Worm (Caenorhabditis elegans) whole organism, young adult: Measurements from ENCODE around the gene ZK1251.3.

Experiments
- B0019.2 ChIP-seq: fragments of 200-800 bp; sonication (Bioruptor generic); conservative IDR thresholded peaks from 2 replicates; pipeline ENCODE4 v1.3.6; 2022; ENCODE audit warnings: missing genetic modification reagents, missing genetic modification characterization, missing compliant biosample characterization
- B0336.3 ChIP-seq: fragments of 200-800 bp; sonication (Bioruptor generic); IDR thresholded peaks from 2 replicates; pipeline ENCODE4 v1.3.6; 2022; ENCODE audit warnings: missing genetic modification characterization, missing compliant biosample characterization
- C06A6.2 ChIP-seq: fragments of 200-800 bp; sonication (Bioruptor generic); conservative IDR thresholded peaks from 2 replicates; pipeline ENCODE4 v1.3.6; 2022; ENCODE audit warnings: missing genetic modification characterization, missing compliant biosample characterization
- F49E8.2 ChIP-seq: sonication (generic microtip); optimal IDR thresholded peaks from 3 replicates; lab custom pipeline; 2017; ENCODE audit warnings: missing genetic modification characterization, mild to moderate bottlenecking, missing compliant biosample characterization, antibody characterized with exemption, moderate library complexity; ENCODE audit not compliant: insufficient read depth
- K12H6.12 ChIP-seq: fragments of 200-800 bp; sonication (Bioruptor generic); optimal IDR thresholded peaks from 2 replicates; lab custom pipeline; 2018; ENCODE audit warnings: mild to moderate bottlenecking, missing genetic modification characterization, missing compliant biosample characterization
- Y79H2A.3 ChIP-seq: fragments of 200-800 bp; sonication (Bioruptor generic); conservative IDR thresholded peaks from 2 replicates; pipeline ENCODE4 v1.3.6; 2022; ENCODE audit warnings: missing genetic modification reagents, missing genetic modification characterization, missing compliant biosample characterization
- Y95B8A.8 ChIP-seq: fragments of 200-800 bp; sonication (Bioruptor generic); IDR thresholded peaks from 2 replicates; pipeline ENCODE4 v1.3.6; 2022; ENCODE audit warnings: missing genetic modification reagents, missing genetic modification characterization, missing compliant biosample characterization
- aptf-2 ChIP-seq: fragments of 200-800 bp; sonication (Bioruptor generic); conservative IDR thresholded peaks from 2 replicates; pipeline ENCODE4 v1.3.6; 2022; ENCODE audit warnings: missing genetic modification reagents, missing genetic modification characterization, missing compliant biosample characterization
- atf-7 ChIP-seq: sonication (generic microtip); optimal IDR thresholded peaks from 2 replicates; lab custom pipeline; 2017; ENCODE audit warnings: mild to moderate bottlenecking, missing genetic modification characterization, missing compliant biosample characterization
- attf-3 ChIP-seq: fragments of 200-800 bp; sonication (Bioruptor generic); conservative IDR thresholded peaks from 2 replicates; pipeline ENCODE4 v1.3.6; 2022; ENCODE audit warnings: missing genetic modification reagents, missing genetic modification characterization, missing compliant biosample characterization
- ceh-40 ChIP-seq: fragments of 200-800 bp; sonication (Bioruptor generic); IDR thresholded peaks from 2 replicates; pipeline ENCODE4 v1.3.6; 2022; ENCODE audit warnings: missing genetic modification characterization, missing compliant biosample characterization
- ceh-58 ChIP-seq: fragments of 200-800 bp; sonication (Bioruptor generic); IDR thresholded peaks from 2 replicates; pipeline ENCODE4 v1.3.6; 2022; ENCODE audit warnings: missing genetic modification characterization, missing compliant biosample characterization
- dox-1 ChIP-seq: fragments of 200-800 bp; sonication (Bioruptor generic); IDR thresholded peaks from 2 replicates; pipeline ENCODE4 v1.3.6; 2022; ENCODE audit warnings: missing genetic modification reagents, missing genetic modification characterization, missing compliant biosample characterization
- dpl-1 ChIP-seq: fragments of 150-350 bp; optimal IDR thresholded peaks from 2 replicates; lab custom pipeline; 2014; ENCODE audit warnings: missing biosample characterization, missing genetic modification reagents, missing genetic modification characterization
- hlh-12 ChIP-seq: sonication (generic microtip); optimal IDR thresholded peaks from 2 replicates; lab custom pipeline; 2016; ENCODE audit warnings: missing genetic modification characterization, missing compliant biosample characterization
- hmg-1.2 ChIP-seq: fragments of 200-800 bp; sonication (Bioruptor generic); IDR thresholded peaks from 2 replicates; pipeline ENCODE4 v1.3.6; 2022; ENCODE audit warnings: missing genetic modification reagents, missing genetic modification characterization, missing compliant biosample characterization
- lag-1 ChIP-seq: fragments of 200-800 bp; sonication (Bioruptor generic); IDR thresholded peaks from 2 replicates; pipeline ENCODE4 v1.3.6; 2022; ENCODE audit warnings: missing genetic modification reagents, missing genetic modification characterization, missing compliant biosample characterization
- let-607 ChIP-seq, 2 experiments: fragments of 200-800 bp in 1 of 2; sonication (Bioruptor generic) in 1 of 2; sonication (generic microtip) in 1 of 2; optimal IDR thresholded peaks; 2 replicates each; lab custom pipeline; 2016 to 2018; ENCODE audit warnings: mild to moderate bottlenecking in 2 of 2, missing compliant biosample characterization in 2 of 2, missing genetic modification characterization in 2 of 2, moderate library complexity in 2 of 2, missing genotype in 1 of 2
- lin-40 ChIP-seq: sonication (generic microtip); optimal IDR thresholded peaks from 2 replicates; lab custom pipeline; 2016; ENCODE audit warnings: missing genetic modification characterization, mild to moderate bottlenecking, missing compliant biosample characterization, missing genotype, missing genetic modification reagents
- mes-4 ChIP-seq: sonication (generic microtip); optimal IDR thresholded peaks from 2 replicates; lab custom pipeline; 2016; ENCODE audit warnings: missing genotype, missing genetic modification characterization, missing compliant biosample characterization
- nhr-80 ChIP-seq: sonication (generic microtip); optimal IDR thresholded peaks from 2 replicates; lab custom pipeline; 2016; ENCODE audit warnings: missing genetic modification characterization, missing compliant biosample characterization
- repo-1 ChIP-seq: sonication (generic microtip); optimal IDR thresholded peaks from 2 replicates; lab custom pipeline; 2017; ENCODE audit warnings: mild to moderate bottlenecking, missing genetic modification characterization, missing compliant biosample characterization
- snpc-1.3 ChIP-seq: sonication (generic microtip); optimal IDR thresholded peaks from 2 replicates; lab custom pipeline; 2017; ENCODE audit warnings: missing genetic modification characterization, mild to moderate bottlenecking, missing compliant biosample characterization, antibody characterized with exemption, moderate library complexity, missing genotype, missing genetic modification reagents; ENCODE audit not compliant: insufficient read depth
- snpc-4 ChIP-seq, 5 experiments: fragments of 150-350 bp in 1 of 5; sonication (generic microtip) in 4 of 5; optimal IDR thresholded peaks; 2 replicates each; lab custom pipeline; 2014 to 2018; ENCODE audit warnings: missing genetic modification characterization in 5 of 5, missing biosample characterization in 3 of 5, antibody characterized with exemption in 2 of 5, mild to moderate bottlenecking in 2 of 5, missing compliant biosample characterization in 2 of 5, missing genotype in 2 of 5, moderate library complexity in 2 of 5, missing genetic modification reagents in 1 of 5
- tlf-1 ChIP-seq: fragments of 200-800 bp; sonication (Bioruptor generic); optimal IDR thresholded peaks from 2 replicates; lab custom pipeline; 2018; ENCODE audit warnings: mild to moderate bottlenecking, missing genetic modification characterization, missing compliant biosample characterization
- ztf-22 ChIP-seq: fragments of 200-800 bp; sonication (Bioruptor generic); optimal IDR thresholded peaks from 2 replicates; lab custom pipeline; 2018; ENCODE audit warnings: mild to moderate bottlenecking, missing genetic modification characterization, moderate library complexity, missing compliant biosample characterization
- ztf-6 ChIP-seq: fragments of 200-800 bp; sonication (Bioruptor generic); IDR thresholded peaks from 2 replicates; pipeline ENCODE4 v1.3.6; 2022; ENCODE audit warnings: missing genetic modification reagents, missing genetic modification characterization, missing compliant biosample characterization

The ZK1251.3 gene

ce11 chrIV:9641925-9642324 is 41.5 kb upstream of the ZK1251.3 start, which contains the start of gene del-2:
Gene del-2 (minus strand): TSS chrIV:9642025.
- no peak for TF ChIP-seq repo-1 (tag; lab: Kevin White, UChicago)
- TF ChIP-seq, all 124 proteins: peak for 0

- TF ChIP-seq ceh-40 (GFP tag; lab: Robert Waterston, UW) (no peak), atf-7 (tag; lab: Kevin White, UChicago) (no peak), ztf-22 (GFP tag; lab: Kevin White, UChicago) (no peak), Y79H2A.3 (no peak), hlh-12 (tag; lab: Kevin White, UChicago) (no peak), lin-40 (tag; lab: Kevin White, UChicago) (no peak), Y95B8A.8 (GFP tag; lab: Robert Waterston, UW) (no peak), ztf-6 (no peak), F49E8.2 (tag; lab: Kevin White, UChicago) (no peak), B0336.3 (GFP tag; lab: Robert Waterston, UW) (no peak), K12H6.12 (tag; lab: Kevin White, UChicago) (no peak), attf-3 (GFP tag; lab: Robert Waterston, UW) (no peak), tlf-1 (no peak)
Observed at ce11 chrIV:9643188-9643587, 40.3 kb upstream of the ZK1251.3 start, which contains the start of gene degl-2. Gene degl-2 (plus strand): TSS chrIV:9643488.

DNA sequence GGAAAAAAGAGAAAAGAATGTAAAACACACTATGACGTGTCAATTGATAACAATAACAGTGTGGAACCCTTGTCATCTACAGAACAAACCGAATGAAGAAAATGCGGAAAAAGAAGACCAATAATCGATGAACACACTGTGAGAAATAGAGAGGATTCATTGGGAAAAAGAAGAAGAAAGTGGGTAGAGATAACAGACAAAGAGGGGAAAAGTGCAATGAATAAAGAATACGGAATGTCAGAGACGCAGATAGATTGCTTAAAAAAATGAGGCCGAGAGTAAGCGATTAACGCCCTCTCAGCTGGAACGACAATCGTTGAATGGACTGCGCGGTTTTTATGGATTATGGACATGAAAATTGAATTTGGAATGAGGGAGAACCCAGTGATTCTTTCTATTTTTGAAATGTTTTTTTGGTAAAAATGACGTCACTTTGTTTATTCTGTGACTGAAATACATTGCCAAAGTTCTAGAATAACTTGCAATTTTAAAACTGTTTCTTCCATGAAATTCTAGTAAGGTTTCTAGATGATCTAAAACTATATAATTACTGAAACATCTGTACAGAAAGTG is 35.6 kb upstream of the ZK1251.3 start, which contains the start of gene amph-1:
amph-1 (minus strand) TSS at position 85 of the 573 bp plus-strand sequence.
- TF ChIP-seq nhr-80 (tag; lab: Kevin White, UChicago): peak; percentile 36
- peak; percentile 90 for TF ChIP-seq hmg-1.2 (GFP tag; lab: Robert Waterston, UW)
- no peak for TF ChIP-seq snpc-1.3
- no peak for TF ChIP-seq C06A6.2
- peak; percentile 33 for TF ChIP-seq lin-40 (tag; lab: Kevin White, UChicago)
- no peak for TF ChIP-seq K12H6.12 (tag; lab: Kevin White, UChicago)
- no peak for TF ChIP-seq dpl-1
- no peak for TF ChIP-seq repo-1 (tag; lab: Kevin White, UChicago)
- no peak for TF ChIP-seq mes-4 (tag; lab: Kevin White, UChicago)
- TF ChIP-seq atf-7 (tag; lab: Kevin White, UChicago): peak; percentile 67
- TF ChIP-seq B0019.2 (GFP tag; lab: Robert Waterston, UW): no peak

- TF ChIP-seq lag-1 (GFP tag; lab: Robert Waterston, UW): no peak
- TF ChIP-seq snpc-4 (GFP tag; optimal IDR thresholded peaks at IDR 0.05; lab: Kevin White, UChicago): no peak
- no peak for TF ChIP-seq snpc-4 (tag; optimal IDR thresholded peaks at IDR 0.05; lab: Kevin White, UChicago)
Observed at ce11 chrIV:9648682-9649081, 34.8 kb upstream of the ZK1251.3 start, which contains the start of gene srm-3. Gene srm-3 (plus strand): TSS chrIV:9648982.

ce11 chrIV:9651234-9651633 is 32.2 kb upstream of the ZK1251.3 start, which contains the start of gene chca-1:
Gene chca-1 (plus strand): TSS chrIV:9651394.
- TF ChIP-seq dox-1 (GFP tag; lab: Robert Waterston, UW) (no peak), aptf-2 (GFP tag; lab: Robert Waterston, UW) (no peak), let-607 (tag; optimal IDR thresholded peaks at IDR 0.05; lab: Kevin White, UChicago) (peak in 1 of 2 experiments; percentile 55), nhr-80 (tag; lab: Kevin White, UChicago) (peak; percentile 93)
- TF ChIP-seq, all 124 proteins: peak for 2

ce11 chrIV:9653184-9653583 is 30.3 kb upstream of the ZK1251.3 start, which contains the start of gene F58G6.3:
Gene F58G6.3 (plus strand): TSS chrIV:9653535.
- TF ChIP-seq nhr-80 (tag; lab: Kevin White, UChicago): peak; percentile 1
- no peak for TF ChIP-seq ceh-58
- TF ChIP-seq, all 124 proteins: peak for 1
